Fruit fly (Drosophila melanogaster) whole organism, adult: ENCODE results near the gene BthD.

Source experiments
- CG11617 ChIP-seq: fragments of 200-800 bp; sonication (Bioruptor generic); optimal IDR thresholded peaks from 2 replicates; lab custom pipeline; 2017; ENCODE audit warnings: mild to moderate bottlenecking, missing biosample characterization, missing genetic modification reagents, missing genetic modification characterization
- CG12768 ChIP-seq: fragments of 200-800 bp; sonication (Bioruptor generic); optimal IDR thresholded peaks from 2 replicates; lab custom pipeline; 2017; ENCODE audit warnings: missing biosample characterization, missing genetic modification characterization, mild to moderate bottlenecking, moderate library complexity, missing genetic modification reagents
- CG14711 ChIP-seq: fragments of 200-800 bp; sonication (Bioruptor generic); optimal IDR thresholded peaks from 2 replicates; lab custom pipeline; 2018; ENCODE audit warnings: missing biosample characterization, mild to moderate bottlenecking, missing genetic modification characterization, moderate library complexity
- CG1620 ChIP-seq: fragments of 200-800 bp; sonication (Bioruptor generic); optimal IDR thresholded peaks from 2 replicates; lab custom pipeline; 2016; ENCODE audit warnings: missing biosample characterization, missing genetic modification characterization
- CG33017 ChIP-seq: fragments of 200-800 bp; sonication (Bioruptor generic); optimal IDR thresholded peaks from 2 replicates; lab custom pipeline; 2018; ENCODE audit warnings: missing biosample characterization, mild to moderate bottlenecking, missing genetic modification characterization, moderate library complexity
- CG5204 ChIP-seq: fragments of 200-800 bp; sonication (Bioruptor generic); optimal IDR thresholded peaks from 2 replicates; lab custom pipeline; 2016; ENCODE audit warnings: missing biosample characterization, missing genetic modification characterization
- CG7045 ChIP-seq: fragments of 200-800 bp; sonication (Bioruptor generic); optimal IDR thresholded peaks from 2 replicates; lab custom pipeline; 2017; ENCODE audit warnings: missing biosample characterization, mild to moderate bottlenecking, missing genetic modification characterization
- CG7101 ChIP-seq: fragments of 200-800 bp; sonication (Bioruptor generic); optimal IDR thresholded peaks from 2 replicates; lab custom pipeline; 2018; ENCODE audit warnings: missing biosample characterization, mild to moderate bottlenecking, missing genetic modification characterization, moderate library complexity
- Clk ChIP-seq: fragments of 200-800 bp; sonication (Bioruptor generic); optimal IDR thresholded peaks from 2 replicates; lab custom pipeline; 2017; ENCODE audit warnings: missing biosample characterization, missing genetic modification characterization
- Crg-1 ChIP-seq: fragments of 200-800 bp; sonication (Bioruptor generic); optimal IDR thresholded peaks from 2 replicates; lab custom pipeline; 2016; ENCODE audit warnings: missing biosample characterization, missing genetic modification characterization
- Hr96 ChIP-seq: fragments of 200-800 bp; sonication (Bioruptor generic); optimal IDR thresholded peaks from 2 replicates; lab custom pipeline; 2016; ENCODE audit warnings: missing biosample characterization, missing genetic modification characterization
- Mnt ChIP-seq: fragments of 200-800 bp; sonication (Bioruptor generic); optimal IDR thresholded peaks from 2 replicates; lab custom pipeline; 2016; ENCODE audit warnings: missing biosample characterization, mild to moderate bottlenecking, missing genetic modification characterization
- bab1 ChIP-seq: fragments of 200-800 bp; sonication (Bioruptor generic); optimal IDR thresholded peaks from 3 replicates; lab custom pipeline; 2019; ENCODE audit warnings: missing biosample characterization, mild to moderate bottlenecking, missing genetic modification characterization, moderate library complexity
- cic ChIP-seq: fragments of 200-800 bp; sonication (Bioruptor generic); optimal IDR thresholded peaks from 2 replicates; lab custom pipeline; 2017; ENCODE audit warnings: missing biosample characterization, mild to moderate bottlenecking, missing genetic modification characterization, moderate library complexity
- cnc ChIP-seq, 2 experiments: fragments of >200 bp; optimal IDR thresholded peaks; 2 replicates each; lab custom pipeline; 2017
- kay ChIP-seq: fragments of 200-800 bp; sonication (Bioruptor generic); peaks from one replicate; lab custom pipeline; 2016; ENCODE audit warnings: missing biosample characterization, missing genetic modification characterization, borderline replicate concordance
- ovo ChIP-seq: fragments of 200-800 bp; sonication (Bioruptor generic); optimal IDR thresholded peaks from 2 replicates; lab custom pipeline; 2016; ENCODE audit warnings: missing biosample characterization, missing genetic modification characterization
- pad ChIP-seq: fragments of 200-800 bp; sonication (Bioruptor generic); optimal IDR thresholded peaks from 3 replicates; lab custom pipeline; 2017; ENCODE audit warnings: missing biosample characterization, missing genetic modification characterization, mild to moderate bottlenecking, moderate library complexity, missing genetic modification reagents
- tj ChIP-seq: fragments of 200-800 bp; sonication (Bioruptor generic); optimal IDR thresholded peaks from 3 replicates; lab custom pipeline; 2017; ENCODE audit warnings: missing biosample characterization, mild to moderate bottlenecking, missing genetic modification characterization, moderate library complexity
- toe ChIP-seq: fragments of 200-800 bp; sonication (Bioruptor generic); optimal IDR thresholded peaks from 2 replicates; lab custom pipeline; 2016; ENCODE audit warnings: missing biosample characterization, missing genetic modification characterization

The BthD gene

DNA sequence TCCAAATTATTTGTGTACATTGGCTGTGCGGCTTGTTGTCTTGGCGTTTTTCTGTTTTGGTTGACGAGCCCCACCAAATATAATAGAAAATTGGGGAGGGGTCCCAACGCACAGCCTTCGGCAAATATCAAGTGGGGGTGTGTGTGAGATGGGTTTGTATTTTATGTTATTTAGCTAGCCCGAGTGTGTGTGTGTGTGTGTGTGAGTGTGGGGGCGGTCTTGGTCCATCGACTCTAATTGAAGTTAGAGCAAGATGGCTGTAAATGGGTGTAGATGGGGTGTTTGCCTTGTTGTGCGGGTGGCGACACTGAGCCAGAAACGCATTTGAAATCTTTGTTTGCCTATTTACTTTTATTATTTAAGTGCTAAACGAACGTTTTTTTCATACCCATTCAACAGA lies 20.7 kb downstream of the BthD start:
- TF ChIP-seq bab1 (GFP tag; lab: Kevin White, UChicago): no peak
- no peak for TF ChIP-seq pad
- TF ChIP-seq tj (GFP tag; lab: Kevin White, UChicago): no peak
- TF ChIP-seq cic (GFP tag; lab: Kevin White, UChicago): no peak
- TF ChIP-seq Mnt (GFP tag; lab: Kevin White, UChicago): no peak
- no peak for TF ChIP-seq kay (GFP tag; lab: Kevin White, UChicago)

DNA sequence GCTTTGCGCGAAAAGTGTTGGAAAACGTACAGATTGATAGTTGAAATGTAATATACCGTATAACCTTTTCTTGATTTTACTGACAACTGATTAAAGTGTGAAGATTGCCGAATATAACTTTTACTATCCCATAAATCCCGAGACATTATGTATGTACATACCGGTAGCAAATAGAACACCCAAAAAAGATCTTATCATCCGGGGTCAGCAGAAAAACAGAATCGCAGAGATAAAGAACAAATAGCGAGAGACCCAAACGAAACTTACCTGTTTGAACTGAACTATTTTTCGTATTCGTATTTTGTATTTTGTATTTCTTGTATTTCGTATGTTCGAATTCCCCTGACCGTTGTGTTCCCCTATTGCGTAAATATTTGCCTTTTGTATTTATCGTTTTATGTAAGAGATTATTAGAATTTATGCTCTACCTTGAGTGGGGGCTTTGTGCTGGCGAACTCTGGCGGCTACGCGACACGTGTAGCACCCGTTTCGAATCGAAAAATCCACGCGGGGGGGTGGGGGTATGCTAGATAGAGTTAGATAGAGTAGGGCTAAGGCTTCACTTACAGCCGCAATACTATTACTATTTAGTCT lies 21.5 kb downstream of the BthD start:
- TF ChIP-seq tj (GFP tag; lab: Kevin White, UChicago) (no peak), CG5204 (no peak), Hr96 (no peak), ovo (GFP tag; lab: Kevin White, UChicago) (no peak), CG33017 (tag; lab: Kevin White, UChicago) (no peak), CG12768 (no peak), cnc (optimal IDR thresholded peaks at IDR 0.05; lab: Kevin White, UChicago) (no peak), CG1620 (GFP tag; lab: Kevin White, UChicago) (no peak), Crg-1 (GFP tag; lab: Kevin White, UChicago) (no peak), Clk (no peak), pad (no peak), CG7045 (no peak)

DNA sequence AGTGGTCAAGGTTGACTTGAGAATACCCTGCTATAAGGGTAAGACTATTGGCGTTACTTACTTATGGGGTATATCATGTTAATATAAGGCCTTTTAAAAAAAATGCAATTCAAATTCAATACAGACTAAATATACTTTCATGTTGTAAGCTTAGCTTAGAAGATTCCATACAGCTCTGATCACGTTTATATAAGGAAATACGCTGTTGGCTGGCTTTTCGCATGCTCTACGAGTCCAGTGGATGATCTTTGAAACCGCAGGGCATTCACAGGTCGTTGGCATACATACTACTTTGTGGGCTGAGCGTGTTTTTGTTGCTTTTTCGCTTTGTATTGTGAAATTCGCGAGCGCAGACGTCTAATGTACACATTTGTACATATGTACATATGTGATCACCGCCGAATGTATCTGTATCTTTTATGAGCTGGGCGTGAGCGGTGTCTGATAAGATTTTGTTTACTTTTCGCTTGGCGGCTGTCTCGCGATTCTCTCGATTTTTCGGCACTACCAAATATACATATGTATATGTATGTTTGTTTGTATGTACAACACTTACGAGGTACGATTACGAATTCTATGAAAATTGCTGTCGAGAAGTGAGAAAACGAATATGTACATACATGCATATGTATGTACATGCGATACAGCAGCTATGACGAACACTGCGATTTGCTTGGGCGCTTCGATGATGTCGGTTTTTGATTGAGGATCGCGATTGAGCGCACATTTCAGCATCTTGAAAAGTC lies 22.5 kb downstream of the BthD start:
- TF ChIP-seq CG33017 (tag; lab: Kevin White, UChicago) (peak; percentile 16), cnc (optimal IDR thresholded peaks at IDR 0.05; lab: Kevin White, UChicago) (no peak), tj (GFP tag; lab: Kevin White, UChicago) (peak; percentile 53), CG12768 (no peak), pad (peak; percentile 15), kay (GFP tag; lab: Kevin White, UChicago) (peak; percentile 4), bab1 (GFP tag; lab: Kevin White, UChicago) (peak; percentile 81), CG7045 (no peak), CG5204 (peak; percentile 32), CG1620 (GFP tag; lab: Kevin White, UChicago) (no peak), cic (GFP tag; lab: Kevin White, UChicago) (peak; percentile 5), toe (GFP tag; lab: Kevin White, UChicago) (no peak), CG11617 (GFP tag; lab: Kevin White, UChicago) (peak; percentile 14), Hr96 (peak; percentile 58), Clk (no peak), Mnt (GFP tag; lab: Kevin White, UChicago) (no peak), Crg-1 (GFP tag; lab: Kevin White, UChicago) (no peak), CG7101 (tag; lab: Kevin White, UChicago) (peak; percentile 58), CG14711 (peak; percentile 38), ovo (GFP tag; lab: Kevin White, UChicago) (peak; percentile 33)

DNA sequence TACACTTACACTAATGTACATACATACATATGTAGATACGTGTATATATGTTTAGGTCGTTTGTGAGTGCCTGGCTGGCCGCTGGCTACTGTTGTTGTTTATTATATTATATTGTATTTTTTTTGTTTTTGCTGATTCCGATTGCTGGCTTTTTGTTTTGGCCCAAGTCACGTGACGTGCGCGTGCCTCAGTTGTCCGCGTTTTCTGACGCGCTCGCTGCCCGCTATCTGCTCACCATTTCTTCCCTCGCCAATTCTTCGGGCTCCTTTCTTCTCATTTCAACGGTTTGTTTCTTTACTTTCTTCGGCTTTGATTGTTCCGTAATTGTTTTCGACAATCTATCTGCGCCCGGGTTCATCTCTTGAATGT lies 23.1 kb downstream of the BthD start:
- TF ChIP-seq tj (GFP tag; lab: Kevin White, UChicago) (peak; percentile 45), Crg-1 (GFP tag; lab: Kevin White, UChicago) (no peak), kay (GFP tag; lab: Kevin White, UChicago) (no peak), CG5204 (no peak), CG33017 (tag; lab: Kevin White, UChicago) (no peak)

DNA sequence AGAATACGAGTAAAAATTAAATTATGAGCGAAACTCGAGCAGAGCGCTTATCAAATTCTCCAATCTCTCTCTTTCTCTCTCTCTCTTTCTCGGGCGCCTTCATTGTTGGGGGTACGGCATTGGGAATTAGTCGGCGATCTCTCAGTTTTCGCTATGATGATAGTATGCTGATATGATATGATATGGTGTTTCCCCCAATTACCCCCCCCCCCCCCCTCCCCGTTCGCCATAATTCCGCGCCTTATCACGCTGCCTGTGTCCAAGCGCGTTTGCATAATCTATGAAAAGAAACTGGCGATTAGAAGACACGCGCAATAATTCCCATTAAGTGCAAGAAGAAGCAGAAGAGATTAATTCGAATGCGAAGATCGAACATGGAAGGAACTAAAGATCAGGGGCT lies 24.9 kb downstream of the BthD start:
- no peak for TF ChIP-seq Mnt (GFP tag; lab: Kevin White, UChicago)

DNA sequence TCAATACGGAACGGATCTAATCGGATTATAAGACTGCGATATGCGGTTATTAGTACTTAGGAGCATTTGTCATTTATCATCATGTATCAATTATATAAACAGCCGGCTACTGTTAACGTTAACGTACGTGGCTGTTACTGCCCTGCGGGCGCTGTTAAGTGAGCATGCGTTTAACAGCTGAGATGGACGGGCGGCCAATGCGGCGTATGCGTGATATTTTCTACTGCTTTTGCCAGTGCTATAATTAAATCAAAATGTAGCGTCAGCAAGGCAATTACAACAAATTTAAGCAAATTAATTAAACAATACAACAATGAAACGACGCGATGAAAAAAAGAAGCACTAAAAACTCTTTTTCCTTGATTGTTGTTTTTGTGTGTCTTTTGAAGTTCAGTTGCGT lies 25.7 kb downstream of the BthD start:
- TF ChIP-seq cnc (optimal IDR thresholded peaks at IDR 0.05; lab: Kevin White, UChicago) (no peak), Clk (no peak), CG7101 (tag; lab: Kevin White, UChicago) (no peak), Hr96 (no peak)

DNA sequence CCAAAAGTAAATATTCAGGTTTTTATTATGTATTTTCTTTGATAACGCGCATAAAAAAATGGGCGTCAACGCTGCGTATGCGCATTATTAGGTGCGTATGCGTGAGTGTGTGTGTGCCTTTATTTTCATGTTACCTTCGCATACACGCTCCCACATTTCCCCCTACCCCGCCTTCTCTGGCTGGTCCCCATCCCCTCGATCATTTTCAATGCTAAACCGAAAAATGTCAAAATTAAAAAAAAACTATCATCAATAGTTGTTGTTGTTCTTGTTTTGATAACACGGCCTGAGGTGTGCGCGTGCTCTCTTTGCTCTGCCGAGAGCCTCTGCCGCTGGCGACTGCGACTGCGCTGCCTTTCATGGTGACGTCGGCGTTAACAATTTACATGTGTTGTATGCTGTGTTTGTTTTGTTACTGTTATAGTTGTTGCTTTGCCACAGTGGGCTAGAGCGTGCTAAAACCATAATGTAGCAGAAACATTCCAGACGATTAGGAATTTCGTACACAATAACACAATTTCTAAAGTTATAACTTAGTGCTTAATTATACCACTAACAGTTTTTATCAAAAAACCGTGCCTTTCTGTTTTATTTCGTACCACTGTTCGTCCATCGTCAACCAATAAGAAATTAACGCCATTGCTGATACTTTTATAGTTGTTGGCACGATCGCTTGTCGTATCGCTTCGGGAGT lies 28.2 kb downstream of the BthD start:
- TF ChIP-seq Clk (peak; percentile 80), cnc (optimal IDR thresholded peaks at IDR 0.05; lab: Kevin White, UChicago) (no peak), CG7045 (peak; percentile 88), kay (GFP tag; lab: Kevin White, UChicago) (peak; percentile 85), pad (peak; percentile 89), CG5204 (peak; percentile 92), toe (GFP tag; lab: Kevin White, UChicago) (peak; percentile 84), Mnt (GFP tag; lab: Kevin White, UChicago) (peak; percentile 95), tj (GFP tag; lab: Kevin White, UChicago) (peak; percentile 91), cic (GFP tag; lab: Kevin White, UChicago) (peak; percentile 90), CG12768 (peak; percentile 94), ovo (GFP tag; lab: Kevin White, UChicago) (peak; percentile 77), Hr96 (peak; percentile 95), CG14711 (peak; percentile 95), CG33017 (tag; lab: Kevin White, UChicago) (peak; percentile 93), CG7101 (tag; lab: Kevin White, UChicago) (peak; percentile 98), Crg-1 (GFP tag; lab: Kevin White, UChicago) (peak; percentile 96), bab1 (GFP tag; lab: Kevin White, UChicago) (peak; percentile 97), CG11617 (GFP tag; lab: Kevin White, UChicago) (peak; percentile 95), CG1620 (GFP tag; lab: Kevin White, UChicago) (peak; percentile 94)
